Fruit fly (Drosophila melanogaster) whole organism, pupa: Measurements from ENCODE around the gene rdgB.

Experiments used
- CG12605 ChIP-seq: fragments of 200-800 bp; sonication (Bioruptor generic); IDR thresholded peaks from 2 replicates; pipeline ENCODE4 v1.3.6; 2022; ENCODE audit warnings: missing biosample characterization, missing genetic modification characterization
- CG32121 ChIP-seq: fragments of 200-800 bp; sonication (Bioruptor generic); IDR thresholded peaks from 2 replicates; pipeline ENCODE4 v1.3.6; 2022; ENCODE audit warnings: missing biosample characterization, missing genetic modification characterization
- CG34367 ChIP-seq: fragments of 200-800 bp; sonication (Bioruptor generic); optimal IDR thresholded peaks from 2 replicates; lab custom pipeline; 2018; ENCODE audit warnings: missing biosample characterization, mild to moderate bottlenecking, missing genetic modification characterization
- EcR ChIP-seq: fragments of 200-800 bp; sonication (Bioruptor generic); optimal IDR thresholded peaks from 3 replicates; lab custom pipeline; 2019; ENCODE audit warnings: missing biosample characterization, missing genetic modification characterization, mild to moderate bottlenecking, moderate library complexity, missing genetic modification reagents

DNA sequence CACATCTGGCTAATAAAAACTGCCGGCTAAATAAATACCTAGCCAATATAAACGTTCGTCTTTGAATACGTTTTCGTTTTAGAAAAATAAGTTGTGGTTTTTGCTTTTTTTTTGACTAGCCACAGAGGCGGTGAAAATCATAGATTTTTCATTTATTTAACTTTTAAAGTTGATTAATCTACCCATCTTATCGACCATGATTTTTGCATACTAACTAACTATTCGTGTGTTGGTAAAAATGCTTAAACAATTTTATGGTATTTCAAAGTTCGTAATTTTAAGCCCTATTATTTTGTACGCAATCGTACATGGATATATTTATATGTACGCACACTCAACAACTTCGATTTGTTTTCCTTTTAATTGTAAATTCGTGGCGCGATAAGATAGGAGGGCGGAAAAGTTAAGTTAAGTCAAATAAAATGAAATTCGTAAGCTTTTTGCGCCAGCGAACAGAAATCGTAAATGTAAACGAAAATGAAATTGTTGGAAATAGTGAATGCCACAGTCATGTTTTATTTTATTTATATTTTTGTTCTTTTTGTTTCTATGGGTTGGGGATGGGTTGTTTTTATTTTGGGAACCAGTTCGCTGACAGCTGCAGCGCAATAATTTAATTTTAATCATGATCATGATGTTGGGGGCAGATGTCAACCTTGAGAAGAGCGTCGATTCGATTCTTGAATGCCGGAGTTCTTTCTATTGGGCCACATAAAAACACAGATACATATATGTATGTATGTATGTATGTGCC, 55.0 kb downstream of the rdgB start:
- TF ChIP-seq CG12605 (GFP tag; lab: Robert Waterston, UW) (peak; percentile 42; the same call in 1 of the 2 replicates), EcR (GFP tag; lab: Kevin White, UChicago) (no peak), CG32121 (GFP tag; lab: Robert Waterston, UW) (peak; percentile 56), CG34367 (tag; lab: Kevin White, UChicago) (no peak)
